Fruit fly (Drosophila melanogaster) whole organism, embryonic: ENCODE results near the gene brat.
A peak's percentile ranks its signal among the peaks of the same experiment; 100 is the strongest.

Experiments
- Abd-B ChIP-seq: fragments of 200-800 bp; sonication (Bioruptor generic); optimal IDR thresholded peaks from 2 replicates; lab custom pipeline; 2018; ENCODE audit warnings: missing biosample characterization, mild to moderate bottlenecking, missing genetic modification characterization, moderate library complexity
- Asciz ChIP-seq: fragments of 200-800 bp; sonication (Bioruptor generic); optimal IDR thresholded peaks from 2 replicates; lab custom pipeline; 2017; ENCODE audit warnings: missing biosample characterization, mild to moderate bottlenecking, missing genetic modification characterization, missing genetic modification reagents
- BEAF-32 ChIP-seq: fragments of 200-800 bp; sonication (Bioruptor generic); optimal IDR thresholded peaks from 3 replicates; lab custom pipeline; 2017; ENCODE audit warnings: missing biosample characterization, missing genetic modification characterization, mild to moderate bottlenecking, moderate library complexity, missing genetic modification reagents
- CG10654 ChIP-seq: fragments of 200-800 bp; sonication (Bioruptor generic); optimal IDR thresholded peaks from 2 replicates; lab custom pipeline; 2016; ENCODE audit warnings: missing biosample characterization, missing genetic modification characterization
- CG11695 ChIP-seq: fragments of 200-800 bp; sonication (Bioruptor generic); IDR thresholded peaks from 3 replicates; pipeline ENCODE4 v1.3.6; 2022; ENCODE audit warnings: missing biosample characterization, missing genetic modification characterization
- CG14860 ChIP-seq: fragments of 200-800 bp; sonication (Bioruptor generic); IDR thresholded peaks from 3 replicates; pipeline ENCODE4 v1.3.6; 2022; ENCODE audit warnings: missing biosample characterization, missing genetic modification characterization; ENCODE audit not compliant: partially characterized antibody
- CG15073 ChIP-seq: fragments of 200-800 bp; sonication (Bioruptor generic); optimal IDR thresholded peaks from 2 replicates; lab custom pipeline; 2016; ENCODE audit warnings: missing biosample characterization, missing genetic modification characterization
- CG15479 ChIP-seq: fragments of 200-800 bp; sonication (Bioruptor generic); optimal IDR thresholded peaks from 3 replicates; lab custom pipeline; 2019; ENCODE audit warnings: missing biosample characterization, mild to moderate bottlenecking, missing genetic modification characterization, moderate library complexity
- CG17186 ChIP-seq: fragments of 200-800 bp; sonication (Bioruptor generic); optimal IDR thresholded peaks from 3 replicates; lab custom pipeline; 2017; ENCODE audit warnings: missing biosample characterization, missing genetic modification reagents, missing genetic modification characterization
- CG17612 ChIP-seq: fragments of 200-800 bp; sonication (Bioruptor generic); IDR thresholded peaks from 2 replicates; pipeline ENCODE4 v1.3.6; 2022; ENCODE audit warnings: missing biosample characterization, missing genetic modification characterization
- CG18011 ChIP-seq: fragments of 200-800 bp; sonication (Bioruptor generic); optimal IDR thresholded peaks from 2 replicates; lab custom pipeline; 2017; ENCODE audit warnings: missing biosample characterization, missing genetic modification characterization, mild to moderate bottlenecking, moderate library complexity, missing genotype
- CG18599 ChIP-seq: fragments of 200-800 bp; sonication (Bioruptor generic); optimal IDR thresholded peaks from 3 replicates; lab custom pipeline; 2017; ENCODE audit warnings: missing biosample characterization, missing genetic modification characterization, mild to moderate bottlenecking, moderate library complexity, missing genetic modification reagents
- CG2199 ChIP-seq: fragments of 200-800 bp; sonication (Bioruptor generic); IDR thresholded peaks from 3 replicates; pipeline ENCODE4 v1.3.6; 2022; ENCODE audit warnings: missing biosample characterization, missing genetic modification characterization
- CG31224 ChIP-seq: fragments of 200-800 bp; sonication (Bioruptor generic); IDR thresholded peaks from 2 replicates; pipeline ENCODE4 v1.3.6; 2022; ENCODE audit warnings: missing biosample characterization, missing genetic modification characterization
- CG31388 ChIP-seq: fragments of 200-800 bp; sonication (Bioruptor generic); optimal IDR thresholded peaks from 2 replicates; lab custom pipeline; 2016; ENCODE audit warnings: missing biosample characterization, missing genetic modification characterization
- CG3407 ChIP-seq: fragments of 200-800 bp; sonication (Bioruptor generic); optimal IDR thresholded peaks from 2 replicates; lab custom pipeline; 2018; ENCODE audit warnings: missing biosample characterization, mild to moderate bottlenecking, missing genetic modification characterization
- CG3847 ChIP-seq: fragments of 200-800 bp; sonication (Bioruptor generic); IDR thresholded peaks from 2 replicates; pipeline ENCODE4 v1.3.6; 2022; ENCODE audit warnings: missing biosample characterization, missing genetic modification characterization
- CG4360 ChIP-seq: fragments of 200-800 bp; sonication (Bioruptor generic); IDR thresholded peaks from 2 replicates; pipeline ENCODE4 v1.3.6; 2022; ENCODE audit warnings: missing biosample characterization, missing genetic modification characterization
- CG4707 ChIP-seq: fragments of 200-800 bp; sonication (Bioruptor generic); optimal IDR thresholded peaks from 2 replicates; lab custom pipeline; 2018; ENCODE audit warnings: missing biosample characterization, mild to moderate bottlenecking, missing genetic modification characterization, moderate library complexity
- CG8089 ChIP-seq: fragments of 200-800 bp; sonication (Bioruptor generic); optimal IDR thresholded peaks from 3 replicates; lab custom pipeline; 2016; ENCODE audit warnings: missing biosample characterization, missing genetic modification characterization
- CG8924 ChIP-seq: fragments of 200-800 bp; optimal IDR thresholded peaks from 3 replicates; lab custom pipeline; 2019; ENCODE audit warnings: missing biosample characterization, mild to moderate bottlenecking, missing genetic modification characterization, moderate library complexity
- CHES-1-like ChIP-seq: fragments of 200-800 bp; sonication (Bioruptor generic); optimal IDR thresholded peaks from 2 replicates; lab custom pipeline; 2016; ENCODE audit warnings: missing biosample characterization, missing genetic modification characterization
- Dip3 ChIP-seq: fragments of 200-800 bp; sonication (Bioruptor generic); optimal IDR thresholded peaks from 3 replicates; lab custom pipeline; 2016; ENCODE audit warnings: missing biosample characterization, missing genetic modification characterization
- E2f2 ChIP-seq: fragments of 200-800 bp; sonication (Bioruptor generic); IDR thresholded peaks from 2 replicates; pipeline ENCODE4 v1.3.6; 2022; ENCODE audit warnings: missing biosample characterization, missing genetic modification characterization
- Fer2 ChIP-seq: fragments of 200-800 bp; sonication (Bioruptor generic); optimal IDR thresholded peaks from 2 replicates; lab custom pipeline; 2018; ENCODE audit warnings: missing biosample characterization, mild to moderate bottlenecking, missing genetic modification characterization, moderate library complexity
- Hr39 ChIP-seq: fragments of >200 bp; optimal IDR thresholded peaks from 2 replicates; lab custom pipeline; 2017
- Hr78 ChIP-seq, 2 experiments: fragments of 200-800 bp in 1 of 2; fragments of >200 bp in 1 of 2; sonication (Bioruptor generic) in 1 of 2; optimal IDR thresholded peaks; 2 replicates each; lab custom pipeline; 2017 to 2019; ENCODE audit warnings: missing biosample characterization in 2 of 2, missing genetic modification characterization in 2 of 2, mild to moderate bottlenecking in 1 of 2, moderate library complexity in 1 of 2
- Mrtf ChIP-seq: fragments of 200-800 bp; sonication (Bioruptor generic); IDR thresholded peaks from 3 replicates; pipeline ENCODE4 v1.3.6; 2022; ENCODE audit warnings: missing biosample characterization, missing genetic modification characterization
- NC2α ChIP-seq: fragments of 200-800 bp; sonication (Bioruptor generic); optimal IDR thresholded peaks from 2 replicates; lab custom pipeline; 2016; ENCODE audit warnings: missing biosample characterization, missing genetic modification characterization
- Neu2 ChIP-seq: fragments of 200-800 bp; sonication (Bioruptor generic); optimal IDR thresholded peaks from 3 replicates; lab custom pipeline; 2016; ENCODE audit warnings: missing biosample characterization, missing genetic modification characterization, borderline replicate concordance
- amos ChIP-seq: fragments of 200-800 bp; sonication (Bioruptor generic); IDR thresholded peaks from 2 replicates; pipeline ENCODE4 v1.3.6; 2022; ENCODE audit warnings: missing biosample characterization, missing genetic modification characterization; ENCODE audit not compliant: partially characterized antibody
- ap ChIP-seq: fragments of 200-800 bp; sonication (Bioruptor generic); IDR thresholded peaks from 2 replicates; pipeline ENCODE4 v1.3.6; 2022; ENCODE audit warnings: missing biosample characterization, missing genetic modification characterization
- bab2 ChIP-seq: fragments of 200-800 bp; sonication (Bioruptor generic); optimal IDR thresholded peaks from 2 replicates; lab custom pipeline; 2016; ENCODE audit warnings: missing biosample characterization, missing genetic modification characterization
- dan ChIP-seq: fragments of 200-800 bp; sonication (Bioruptor generic); IDR thresholded peaks from 2 replicates; pipeline ENCODE4 v1.3.6; 2022; ENCODE audit warnings: missing biosample characterization, missing genetic modification characterization
- dati ChIP-seq: fragments of 200-800 bp; sonication (Bioruptor generic); IDR thresholded peaks from 2 replicates; pipeline ENCODE4 v1.3.6; 2022; ENCODE audit warnings: missing biosample characterization, missing genetic modification characterization
- ems ChIP-seq: fragments of 200-800 bp; sonication (Bioruptor generic); optimal IDR thresholded peaks from 3 replicates; lab custom pipeline; 2016; ENCODE audit warnings: missing biosample characterization, missing genetic modification characterization
- fd102C ChIP-seq: fragments of 200-800 bp; sonication (Bioruptor generic); optimal IDR thresholded peaks from 2 replicates; lab custom pipeline; 2018; ENCODE audit warnings: missing biosample characterization, mild to moderate bottlenecking, missing genetic modification characterization, moderate library complexity
- hkb ChIP-seq, 2 experiments: fragments of 200-800 bp in 1 of 2; fragments of >200 bp in 1 of 2; sonication (Bioruptor generic) in 1 of 2; IDR thresholded peaks in 1 of 2; optimal IDR thresholded peaks in 1 of 2; 2 replicates each; pipeline versions ENCODE4 v1.3.6 to Lab custom; 2017 to 2022; ENCODE audit warnings: missing biosample characterization in 1 of 2, missing genetic modification characterization in 1 of 2
- kay ChIP-seq: fragments of 200-800 bp; sonication (Bioruptor generic); optimal IDR thresholded peaks from 2 replicates; lab custom pipeline; 2016; ENCODE audit warnings: missing biosample characterization, missing genetic modification characterization
- nerfin-1 ChIP-seq: fragments of 200-800 bp; sonication (Bioruptor generic); optimal IDR thresholded peaks from 3 replicates; lab custom pipeline; 2019; ENCODE audit warnings: missing biosample characterization, mild to moderate bottlenecking, missing genetic modification characterization, moderate library complexity
- pb ChIP-seq: fragments of 200-800 bp; sonication (Bioruptor generic); optimal IDR thresholded peaks from 3 replicates; lab custom pipeline; 2016; ENCODE audit warnings: missing biosample characterization, missing genetic modification characterization
- pfk ChIP-seq: fragments of 200-800 bp; sonication (Bioruptor generic); optimal IDR thresholded peaks from 2 replicates; lab custom pipeline; 2018; ENCODE audit warnings: missing biosample characterization, mild to moderate bottlenecking, missing genetic modification characterization, moderate library complexity
- phol ChIP-seq: fragments of 200-800 bp; sonication (Bioruptor generic); optimal IDR thresholded peaks from 3 replicates; lab custom pipeline; 2018; ENCODE audit warnings: missing biosample characterization, mild to moderate bottlenecking, missing genetic modification characterization, moderate library complexity
- prd ChIP-seq, 3 experiments: fragments of >200 bp in 2 of 3; fragments of 200-800 bp in 1 of 3; sonication (Bioruptor generic) in 1 of 3; optimal IDR thresholded peaks in 2 of 3; IDR thresholded peaks in 1 of 3; 2 replicates in 2 of 3; 3 replicates in 1 of 3; pipeline versions ENCODE4 v1.3.6 to Lab custom; 2017 to 2022; ENCODE audit warnings: missing biosample characterization in 1 of 3, missing genetic modification characterization in 1 of 3
- tgo ChIP-seq: fragments of 200-800 bp; sonication (Bioruptor generic); IDR thresholded peaks from 3 replicates; pipeline ENCODE4 v1.3.6; 2022; ENCODE audit warnings: missing biosample characterization, missing genetic modification characterization
- twi ChIP-seq: fragments of 200-800 bp; optimal IDR thresholded peaks from 2 replicates; lab custom pipeline; 2019; ENCODE audit warnings: missing biosample characterization, mild to moderate bottlenecking, missing genetic modification characterization, moderate library complexity
- wek ChIP-seq: fragments of 200-800 bp; sonication (Bioruptor generic); optimal IDR thresholded peaks from 3 replicates; lab custom pipeline; 2018; ENCODE audit warnings: missing biosample characterization, mild to moderate bottlenecking, missing genetic modification characterization, moderate library complexity
- z ChIP-seq: fragments of 200-800 bp; sonication (Bioruptor generic); IDR thresholded peaks from 3 replicates; pipeline ENCODE4 v1.3.6; 2022; ENCODE audit warnings: missing biosample characterization, missing genetic modification characterization

brat gene

dm6 chr2L:19196443-19197044 is 62.9 kb downstream of the brat start (continued):
- TF ChIP-seq wek = no peak
- TF ChIP-seq Fer2 (tag; lab: Kevin White, UChicago) = no peak
- TF ChIP-seq CG17186 (GFP tag; lab: Kevin White, UChicago) = no peak
- peak; percentile 32 for TF ChIP-seq Abd-B
- TF ChIP-seq Hr78 (GFP tag; optimal IDR thresholded peaks at IDR 0.05; lab: Kevin White, UChicago) = no peak
- TF ChIP-seq CG11695 (GFP tag; lab: Robert Waterston, UW) = 0 out of 3 replicates have a peak, but pooled peaks have one; percentile 42
- peak; percentile 12 for TF ChIP-seq Asciz (GFP tag; lab: Kevin White, UChicago)
- TF ChIP-seq CG14860 (GFP tag; lab: Robert Waterston, UW) = no peak
- 0 out of 2 replicates have a peak, but pooled peaks have one; percentile 9 for TF ChIP-seq CG31224 (GFP tag; lab: Robert Waterston, UW)
- TF ChIP-seq CG10654 (GFP tag; lab: Kevin White, UChicago) = peak; percentile 25
- TF ChIP-seq nerfin-1 = peak; percentile 92
- TF ChIP-seq CG8924 (tag; lab: Kevin White, UChicago) = peak; percentile 69
- TF ChIP-seq fd102C = no peak
- no peak for TF ChIP-seq CG15073 (GFP tag; lab: Kevin White, UChicago)
- peak; percentile 53 for TF ChIP-seq CG3407 (GFP tag; lab: Kevin White, UChicago)
- no peak for TF ChIP-seq pfk (GFP tag; lab: Kevin White, UChicago)
- no peak for TF ChIP-seq ems (GFP tag; lab: Kevin White, UChicago)
- peak; percentile 42; the same call in 1 of the 2 replicates for TF ChIP-seq dati (GFP tag; lab: Robert Waterston, UW)
- TF ChIP-seq kay (GFP tag; lab: Kevin White, UChicago) = no peak
- no peak; the same call in 1 of the 2 replicates for TF ChIP-seq dan (GFP tag; lab: Robert Waterston, UW)
- 0 out of 2 replicates have a peak, but pooled peaks have one; percentile 27 for TF ChIP-seq CG3847 (GFP tag; lab: Robert Waterston, UW)
- TF ChIP-seq twi (tag; lab: Kevin White, UChicago) = peak; percentile 35
- no peak for TF ChIP-seq amos
- TF ChIP-seq CG18011 (GFP tag; lab: Kevin White, UChicago) = no peak
- TF ChIP-seq CHES-1-like (GFP tag; lab: Kevin White, UChicago) = no peak
- TF ChIP-seq prd (optimal IDR thresholded peaks at IDR 0.05; lab: Kevin White, UChicago) = no peak
- peak; percentile 87 for TF ChIP-seq prd (GFP tag; IDR thresholded peaks at IDR 0.05; lab: Robert Waterston, UW)
- no peak for TF ChIP-seq Hr39 (lab: Kevin White, UChicago)
- TF ChIP-seq CG18599 (GFP tag; lab: Kevin White, UChicago) = peak; percentile 67
- TF ChIP-seq Neu2 (GFP tag; lab: Kevin White, UChicago) = no peak
- TF ChIP-seq E2f2 = peak; percentile 45; the same call in 1 of the 2 replicates
- peak; percentile 42 for TF ChIP-seq pb (GFP tag; lab: Kevin White, UChicago)
- TF ChIP-seq phol = peak; percentile 64
- TF ChIP-seq CG15479 (GFP tag; lab: Kevin White, UChicago) = no peak
- TF ChIP-seq CG2199 (GFP tag; lab: Robert Waterston, UW) = 0 out of 3 replicates have a peak, but pooled peaks have one; percentile 18
- TF ChIP-seq z (GFP tag; lab: Robert Waterston, UW) = 0 out of 3 replicates have a peak, but pooled peaks have one; percentile 13
- TF ChIP-seq Dip3 (GFP tag; lab: Kevin White, UChicago) = no peak
- TF ChIP-seq CG17612 (GFP tag; lab: Robert Waterston, UW) = no peak
- TF ChIP-seq Mrtf (GFP tag; lab: Robert Waterston, UW) = peak; percentile 52; the same call in 1 of the 3 replicates
- peak; percentile 51 for TF ChIP-seq CG4360 (GFP tag; lab: Robert Waterston, UW)
- TF ChIP-seq BEAF-32 = no peak
- peak; percentile 44 for TF ChIP-seq ap (GFP tag; lab: Robert Waterston, UW)
- TF ChIP-seq hkb (optimal IDR thresholded peaks at IDR 0.05; lab: Kevin White, UChicago) = no peak
- TF ChIP-seq hkb (GFP tag; IDR thresholded peaks at IDR 0.05; lab: Robert Waterston, UW) = peak; percentile 81
- TF ChIP-seq CG4707 (GFP tag; lab: Kevin White, UChicago) = peak; percentile 48
- TF ChIP-seq tgo (GFP tag; lab: Robert Waterston, UW) = peak; percentile 57; the same call in 2 of the 3 replicates
- TF ChIP-seq bab2 (GFP tag; lab: Kevin White, UChicago) = peak; percentile 23
- TF ChIP-seq NC2α = no peak
- TF ChIP-seq CG8089 (GFP tag; lab: Kevin White, UChicago) = peak; percentile 43
- TF ChIP-seq CG31388 (GFP tag; lab: Kevin White, UChicago) = no peak
